Fruit fly (Drosophila melanogaster): Measurements from ENCODE around the gene AdamTS-B.
A peak's percentile ranks its signal among the peaks of the same experiment; 100 is the strongest.

The AdamTS-B gene

DNA sequence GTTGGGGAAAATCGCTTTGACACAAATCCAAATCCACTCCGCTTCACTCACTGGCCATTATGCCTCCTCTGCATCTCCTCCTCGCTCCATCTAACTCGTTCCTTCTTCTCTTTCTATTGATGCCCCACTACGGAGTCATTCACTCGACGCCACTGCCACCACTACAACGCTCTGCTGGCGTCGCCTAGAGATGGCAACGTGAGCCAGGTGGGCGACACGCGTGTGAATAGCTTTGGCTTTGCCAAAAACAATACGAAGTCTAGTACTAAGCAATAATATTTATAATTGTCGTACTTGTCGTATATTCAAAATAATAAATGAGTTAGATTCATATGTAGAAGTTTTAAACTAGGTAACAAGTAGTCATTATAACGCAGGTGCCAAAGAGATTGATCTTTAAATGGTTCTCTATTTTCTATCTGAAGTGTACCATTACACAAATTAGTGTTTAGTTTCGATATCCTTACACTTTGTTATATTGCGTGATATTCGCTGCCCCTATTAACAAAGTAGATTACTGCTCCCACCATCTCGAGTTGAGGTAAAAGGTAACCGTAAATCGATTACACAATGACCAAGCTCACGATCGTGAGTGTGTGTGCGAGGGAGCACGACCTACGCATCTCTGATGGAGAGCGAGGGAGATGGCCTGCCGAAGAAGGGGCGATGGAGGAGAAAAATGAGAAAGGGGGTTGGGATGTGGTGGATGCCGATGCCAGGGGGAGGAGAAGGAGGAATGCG, 46.8 kb downstream of the AdamTS-B start (continued):
- TF ChIP-seq sens-2 (GFP tag; IDR thresholded peaks at IDR 0.05) (no peak), Hr3 (GFP tag; optimal IDR thresholded peaks at IDR 0.05) (no peak), lab (GFP tag; optimal IDR thresholded peaks at IDR 0.05) (peak; percentile 21), CG30431 (GFP tag; optimal IDR thresholded peaks at IDR 0.05) (no peak), CG34422 (GFP tag; IDR thresholded peaks at IDR 0.05) (0 out of 3 replicates have a peak, but pooled peaks have one; percentile 13), knrl (GFP tag; IDR thresholded peaks at IDR 0.05; ENCODE audit: partially characterized antibody) (peak; percentile 69; the same call in 2 of the 3 replicates), grn (GFP tag; optimal IDR thresholded peaks at IDR 0.05) (no peak), sc (optimal IDR thresholded peaks at IDR 0.05) (no peak), sc (GFP tag; optimal IDR thresholded peaks at IDR 0.05) (no peak), CG13287 (GFP tag; IDR thresholded peaks at IDR 0.05; ENCODE audit: partially characterized antibody) (peak; percentile 73), ftz-f1 (GFP tag; optimal IDR thresholded peaks at IDR 0.05) (no peak), E2f2 (GFP tag; IDR thresholded peaks at IDR 0.05) (no peak)

DNA sequence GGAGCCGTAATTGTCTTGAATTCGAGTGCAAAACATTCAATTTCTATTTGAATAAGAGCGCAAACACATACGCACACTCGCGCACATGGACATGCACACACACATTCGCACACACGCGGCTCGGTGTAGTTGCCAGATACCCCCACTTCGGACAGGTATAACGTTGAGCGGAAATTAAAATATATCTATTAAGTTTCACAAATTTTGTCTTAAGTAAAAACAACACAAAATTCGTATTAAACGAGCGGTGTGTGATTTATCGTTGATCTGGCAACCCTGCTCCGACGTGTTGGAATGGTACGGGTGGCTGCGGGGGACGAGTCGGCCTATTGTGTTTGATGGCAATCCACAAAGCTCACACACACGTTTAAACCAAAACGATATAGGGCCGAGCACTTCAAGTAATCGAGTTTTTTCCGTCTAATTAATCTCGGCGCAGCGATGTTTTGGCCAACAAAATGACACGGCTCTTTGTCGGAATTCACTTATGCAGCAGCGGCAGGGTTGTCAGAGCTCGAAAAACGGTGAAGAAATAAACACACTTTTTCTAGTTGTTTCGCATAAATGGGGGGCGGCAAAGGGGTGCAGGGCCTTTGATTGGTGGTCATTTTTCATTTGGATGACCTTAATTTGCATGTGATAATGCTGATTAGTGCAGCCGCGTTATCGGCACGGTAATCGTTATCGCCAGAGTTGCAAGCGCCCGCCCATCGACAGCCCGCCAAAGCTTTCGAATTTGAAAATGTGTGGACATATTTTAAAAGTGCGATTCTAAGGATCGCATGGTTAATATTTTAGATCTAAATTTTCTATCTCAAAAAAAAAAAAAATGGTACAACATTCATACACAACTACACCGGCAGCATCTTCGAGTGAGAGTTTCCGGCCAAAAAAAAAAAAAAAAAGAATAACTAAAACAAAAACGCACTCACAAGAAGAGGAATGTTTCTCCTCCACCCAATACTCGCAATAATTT, 47.8 kb downstream of the AdamTS-B start:
- TF ChIP-seq slbo (GFP tag; IDR thresholded peaks at IDR 0.05): peak; percentile 82
- peak; percentile 67 for TF ChIP-seq sug (tag; optimal IDR thresholded peaks at IDR 0.05)
- peak; percentile 35 for TF ChIP-seq Sry-δ (GFP tag; optimal IDR thresholded peaks at IDR 0.05)
- peak; percentile 47 for TF ChIP-seq Bdp1 (GFP tag; optimal IDR thresholded peaks at IDR 0.05)
- TF ChIP-seq usp (GFP tag; optimal IDR thresholded peaks at IDR 0.05): no peak
- peak; percentile 14 for TF ChIP-seq pros (GFP tag; optimal IDR thresholded peaks at IDR 0.05)
- peak; percentile 36; the same call in 1 of the 3 replicates for TF ChIP-seq sr (GFP tag; IDR thresholded peaks at IDR 0.05)
- no peak for TF ChIP-seq amos (GFP tag; IDR thresholded peaks at IDR 0.05; ENCODE audit: partially characterized antibody)
- TF ChIP-seq ato (GFP tag; IDR thresholded peaks at IDR 0.05; ENCODE audit: partially characterized antibody): peak; percentile 38; the same call in 1 of the 2 replicates
- TF ChIP-seq CG17829 (tag; optimal IDR thresholded peaks at IDR 0.05): peak; percentile 69
- peak; percentile 6 for TF ChIP-seq Sin3A (optimal IDR thresholded peaks at IDR 0.05)
- TF ChIP-seq nerfin-2 (GFP tag; IDR thresholded peaks at IDR 0.05; ENCODE audit: partially characterized antibody): no peak
- TF ChIP-seq D (optimal IDR thresholded peaks at IDR 0.05): no peak
- peak; percentile 70 for TF ChIP-seq D (GFP tag; optimal IDR thresholded peaks at IDR 0.05)
- TF ChIP-seq CG11247 (GFP tag; IDR thresholded peaks at IDR 0.05): peak; percentile 72
- TF ChIP-seq Scr (GFP tag; IDR thresholded peaks at IDR 0.05; ENCODE audit: partially characterized antibody): 0 out of 2 replicates have a peak, but pooled peaks have one; percentile 6
- peak; percentile 60; the same call in 1 of the 2 replicates for TF ChIP-seq Oaz (GFP tag; IDR thresholded peaks at IDR 0.05)
- no peak for TF ChIP-seq slp2 (GFP tag; optimal IDR thresholded peaks at IDR 0.05)
- no peak for TF ChIP-seq C15 (GFP tag; IDR thresholded peaks at IDR 0.05)
- TF ChIP-seq CG18262 (tag; optimal IDR thresholded peaks at IDR 0.05): peak; percentile 59
- TF ChIP-seq fd3F (GFP tag; optimal IDR thresholded peaks at IDR 0.05): peak; percentile 48
- peak; percentile 83 for TF ChIP-seq CG16779 (GFP tag; IDR thresholded peaks at IDR 0.05)
- TF ChIP-seq Adf1 (GFP tag; IDR thresholded peaks at IDR 0.05): no peak; the same call in 1 of the 2 replicates
- peak; percentile 35; the same call in 1 of the 3 replicates for TF ChIP-seq CG7357 (GFP tag; IDR thresholded peaks at IDR 0.05)
- peak; percentile 84 for TF ChIP-seq H2.0 (GFP tag; IDR thresholded peaks at IDR 0.05)
- TF ChIP-seq CG13775 (GFP tag; optimal IDR thresholded peaks at IDR 0.05): peak; percentile 64
- TF ChIP-seq ci (GFP tag; IDR thresholded peaks at IDR 0.05): peak; percentile 91
- peak; percentile 60 for TF ChIP-seq HLH4C (GFP tag; IDR thresholded peaks at IDR 0.05; ENCODE audit: partially characterized antibody)
- TF ChIP-seq Dbx (GFP tag; IDR thresholded peaks at IDR 0.05): peak; percentile 59; the same call in 1 of the 3 replicates
- no peak for TF ChIP-seq CG16813 (GFP tag; IDR thresholded peaks at IDR 0.05; ENCODE audit: partially characterized antibody)
- no peak for TF ChIP-seq Sry-β (GFP tag; optimal IDR thresholded peaks at IDR 0.05)
- TF ChIP-seq CG7786 (GFP tag; optimal IDR thresholded peaks at IDR 0.05): peak; percentile 70
- TF ChIP-seq maf-S (GFP tag; optimal IDR thresholded peaks at IDR 0.05): peak; percentile 15
- no peak for TF ChIP-seq crp (GFP tag; optimal IDR thresholded peaks at IDR 0.05)
